Worm (Caenorhabditis elegans): Measurements from ENCODE around the gene sqst-1.

sqst-1 gene

ce11 chrIV:12032383-12032782, 1.7 kb upstream of the sqst-1 start (continued):
- TF ChIP-seq madf-3 (GFP tag; IDR thresholded peaks at IDR 0.05) (no peak), gei-17 (GFP tag; optimal IDR thresholded peaks at IDR 0.05) (peak; percentile 74), ztf-3 (GFP tag; optimal IDR thresholded peaks at IDR 0.05) (peak; percentile 58), fkh-3 (tag; optimal IDR thresholded peaks at IDR 0.05) (peak; percentile 52), lag-1 (GFP tag; IDR thresholded peaks at IDR 0.05) (no peak), Y56A3A.18 (GFP tag; IDR thresholded peaks at IDR 0.05) (peak; percentile 50; the same call in 1 of the 2 replicates), let-526 (GFP tag; IDR thresholded peaks at IDR 0.05) (0 out of 2 replicates have a peak, but pooled peaks have one; percentile 22), K11D2.4 (GFP tag; IDR thresholded peaks at IDR 0.05) (peak; percentile 77), nfyb-1 (GFP tag; IDR thresholded peaks at IDR 0.05) (peak; percentile 76), nhr-80 (tag; optimal IDR thresholded peaks at IDR 0.05) (peak; percentile 98), T26A5.8 (tag; optimal IDR thresholded peaks at IDR 0.05) (no peak), pbrm-1 (GFP tag; IDR thresholded peaks at IDR 0.05) (peak; percentile 59), akir-1 (GFP tag; optimal IDR thresholded peaks at IDR 0.05) (no peak), ccch-3 (GFP tag; optimal IDR thresholded peaks at IDR 0.05) (no peak), attf-3 (GFP tag; conservative IDR thresholded peaks at IDR 0.05) (no peak)

ce11 chrIV:12034776-12035175, 694 bp downstream of the sqst-1 start:
- TF ChIP-seq ztf-6 (GFP tag; IDR thresholded peaks at IDR 0.05): no peak
- TF ChIP-seq ekl-4 (GFP tag; IDR thresholded peaks at IDR 0.05): 0 out of 2 replicates have a peak, but pooled peaks have one; percentile 12
- TF ChIP-seq ama-1 (optimal IDR thresholded peaks at IDR 0.05): peak; percentile 59
- TF ChIP-seq ama-1 (GFP tag; optimal IDR thresholded peaks at IDR 0.05): no peak
- TF ChIP-seq attf-6 (GFP tag; IDR thresholded peaks at IDR 0.05): 0 out of 2 replicates have a peak, but pooled peaks have one; percentile 35
- 0 out of 2 replicates have a peak, but pooled peaks have one; percentile 12 for TF ChIP-seq zfh-2 (GFP tag; conservative IDR thresholded peaks at IDR 0.05)
- no peak for TF ChIP-seq athp-1 (tag; optimal IDR thresholded peaks at IDR 0.05)
- peak; percentile 19; the same call in 1 of the 2 replicates for TF ChIP-seq cebp-2 (GFP tag; IDR thresholded peaks at IDR 0.05)

DNA sequence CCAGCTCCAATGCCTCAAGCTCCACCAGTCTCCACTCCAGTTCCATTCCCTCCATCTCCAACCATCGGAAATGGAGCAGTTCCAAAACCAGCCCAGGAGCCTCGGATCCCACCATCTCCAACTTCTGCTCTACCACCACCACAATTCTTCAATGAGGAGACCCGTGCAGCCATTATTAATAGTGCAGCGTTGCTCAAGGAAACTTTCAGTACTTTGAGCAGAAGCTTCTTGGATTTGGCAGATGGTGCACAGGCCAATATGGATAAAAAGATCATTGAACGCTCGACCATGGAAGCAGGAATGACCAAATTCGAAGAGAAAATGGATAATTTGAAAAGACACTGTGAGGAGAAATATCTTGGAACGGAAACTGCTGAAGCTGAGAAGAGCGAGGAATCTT, 1.3 kb downstream of the sqst-1 start:
- no peak for TF ChIP-seq aptf-3 (GFP tag; IDR thresholded peaks at IDR 0.05)
- no peak for TF ChIP-seq ceh-100 (GFP tag; IDR thresholded peaks at IDR 0.05)
- no peak for TF ChIP-seq efl-1 (GFP tag; optimal IDR thresholded peaks at IDR 0.05)
- TF ChIP-seq lin-26 (GFP tag; IDR thresholded peaks at IDR 0.05): 0 out of 2 replicates have a peak, but pooled peaks have one; percentile 8
- no peak for TF ChIP-seq lin-40 (tag; optimal IDR thresholded peaks at IDR 0.05)
- TF ChIP-seq dpl-1 (GFP tag; optimal IDR thresholded peaks at IDR 0.05): no peak
- no peak for TF ChIP-seq die-1 (tag; optimal IDR thresholded peaks at IDR 0.05)
- TF ChIP-seq zim-3 (tag; optimal IDR thresholded peaks at IDR 0.05): no peak
- TF ChIP-seq zfh-2 (GFP tag; conservative IDR thresholded peaks at IDR 0.05): 0 out of 2 replicates have a peak, but pooled peaks have one; percentile 4
- TF ChIP-seq ztf-22 (GFP tag; optimal IDR thresholded peaks at IDR 0.05): no peak
- no peak for TF ChIP-seq D2030.7 (GFP tag; IDR thresholded peaks at IDR 0.05)
- TF ChIP-seq B0019.2 (GFP tag; conservative IDR thresholded peaks at IDR 0.05): no peak
- TF ChIP-seq let-607 (tag; optimal IDR thresholded peaks at IDR 0.05): no peak

DNA sequence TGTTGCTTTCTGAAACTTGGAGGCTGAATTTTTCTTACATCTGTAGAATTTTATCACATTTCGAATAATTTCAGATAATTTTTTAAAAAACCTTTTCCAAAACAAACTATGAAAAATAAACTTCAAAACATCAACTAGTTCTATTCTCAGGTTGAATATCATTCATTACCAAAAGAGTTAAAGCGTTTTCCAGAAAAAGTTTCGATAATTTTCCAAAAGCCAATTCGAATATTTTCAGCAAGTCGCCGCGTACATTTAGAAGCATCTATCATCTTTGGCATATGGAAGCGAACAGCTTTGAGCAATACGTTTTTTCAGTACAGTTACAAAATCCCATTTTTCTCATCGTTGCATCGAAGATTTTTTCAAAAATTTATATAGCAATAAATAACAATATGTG, 2.8 kb downstream of the sqst-1 start:
- TF ChIP-seq pbrm-1 (GFP tag; IDR thresholded peaks at IDR 0.05) (0 out of 2 replicates have a peak, but pooled peaks have one; percentile 33), mxl-1 (tag; optimal IDR thresholded peaks at IDR 0.05) (no peak), bed-2 (GFP tag; IDR thresholded peaks at IDR 0.05) (no peak), chd-7 (tag; optimal IDR thresholded peaks at IDR 0.05) (no peak), die-1 (tag; optimal IDR thresholded peaks at IDR 0.05) (no peak), nfyb-1 (GFP tag; IDR thresholded peaks at IDR 0.05) (peak; percentile 77; the same call in 1 of the 2 replicates), ama-1 (optimal IDR thresholded peaks at IDR 0.05) (peak; percentile 49), ama-1 (GFP tag; optimal IDR thresholded peaks at IDR 0.05) (no peak), gei-17 (GFP tag; optimal IDR thresholded peaks at IDR 0.05) (peak; percentile 41), lin-40 (tag; optimal IDR thresholded peaks at IDR 0.05) (peak; percentile 50), ccch-3 (GFP tag; optimal IDR thresholded peaks at IDR 0.05) (no peak), lin-54 (GFP tag; optimal IDR thresholded peaks at IDR 0.05) (peak; percentile 4), Y56A3A.18 (GFP tag; IDR thresholded peaks at IDR 0.05) (peak; percentile 55; the same call in 1 of the 2 replicates), B0336.3 (GFP tag; IDR thresholded peaks at IDR 0.05) (0 out of 2 replicates have a peak, but pooled peaks have one; percentile 59), hmg-1.2 (GFP tag; IDR thresholded peaks at IDR 0.05) (0 out of 2 replicates have a peak, but pooled peaks have one; percentile 8), cebp-1 (GFP tag; IDR thresholded peaks at IDR 0.05) (no peak), cebp-1 (tag; optimal IDR thresholded peaks at IDR 0.05) (peak; percentile 63), ZK185.1 (tag; optimal IDR thresholded peaks at IDR 0.05; ENCODE audit: poor library complexity, severe bottlenecking) (peak; percentile 35), K12H6.12 (tag; optimal IDR thresholded peaks at IDR 0.05) (no peak)
